Worm (Caenorhabditis elegans): ENCODE measurements around the gene C16C10.4.

Gene C16C10.4

DNA sequence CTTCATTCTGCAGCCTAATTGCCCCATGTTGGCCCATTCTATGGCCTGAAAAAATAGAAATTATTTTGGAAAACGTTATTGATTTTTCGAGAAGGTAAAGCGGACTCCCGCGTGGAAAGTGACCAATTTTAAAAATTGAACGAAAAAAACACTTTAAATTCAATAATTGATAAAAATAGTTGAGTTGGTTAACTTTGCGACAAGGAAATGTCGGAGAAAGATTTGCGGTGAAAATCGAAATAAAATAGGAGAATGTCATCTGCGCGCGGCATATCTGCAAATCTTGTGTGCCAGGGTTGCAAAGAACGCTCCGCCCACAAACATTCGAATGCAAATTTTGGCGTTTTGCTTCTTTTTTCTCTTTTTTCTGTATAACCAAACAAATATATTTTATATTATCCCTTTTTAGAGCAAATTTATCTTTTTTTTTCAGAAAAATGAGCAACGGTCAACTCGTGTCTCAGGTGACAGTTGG is at the start of gene C16C10.4, which contains the start of gene rnf-121:
Gene C16C10.4, plus strand, starts transcription at position 434 of the 475 bp plus-strand sequence.
Gene rnf-121, minus strand, starts transcription at position 51 of the 475 bp plus-strand sequence.
- TF ChIP-seq nhr-20 (tag; optimal IDR thresholded peaks at IDR 0.05) (peak; percentile 64), nhr-11 (tag; optimal IDR thresholded peaks at IDR 0.05) (no peak), lin-39 (tag; optimal IDR thresholded peaks at IDR 0.05) (peak; percentile 60), sox-4 (tag; optimal IDR thresholded peaks at IDR 0.05) (no peak), swsn-7 (tag; optimal IDR thresholded peaks at IDR 0.05) (peak; percentile 67), mep-1 (tag; optimal IDR thresholded peaks at IDR 0.05) (peak; percentile 74), C34B4.2 (tag; optimal IDR thresholded peaks at IDR 0.05) (no peak), aha-1 (tag; optimal IDR thresholded peaks at IDR 0.05) (no peak), hpl-2 (GFP tag; optimal IDR thresholded peaks at IDR 0.05) (peak; percentile 89), egl-13 (tag; optimal IDR thresholded peaks at IDR 0.05) (peak; percentile 47), mdl-1 (tag; optimal IDR thresholded peaks at IDR 0.05) (peak in 1 of 2 experiments; percentile 43), C04F5.9 (tag; optimal IDR thresholded peaks at IDR 0.05) (peak; percentile 21), isw-1 (GFP tag; IDR thresholded peaks at IDR 0.05) (peak; percentile 35; the same call in 1 of the 2 replicates), ztf-11 (tag; optimal IDR thresholded peaks at IDR 0.05) (peak in 1 of 2 experiments; percentile 74), unc-98 (GFP tag; IDR thresholded peaks at IDR 0.05) (no peak), elt-2 (tag; optimal IDR thresholded peaks at IDR 0.05) (peak; percentile 28), hlh-17 (GFP tag; optimal IDR thresholded peaks at IDR 0.05; ENCODE audit: borderline replicate concordance) (no peak), sptf-1 (tag; optimal IDR thresholded peaks at IDR 0.05) (no peak), xbp-1 (tag; optimal IDR thresholded peaks at IDR 0.05) (peak; percentile 82), lin-15B (tag; optimal IDR thresholded peaks at IDR 0.05) (peak; percentile 61), ceh-82 (tag; optimal IDR thresholded peaks at IDR 0.05) (peak; percentile 26 to 64 (median 34)), unc-130 (tag; optimal IDR thresholded peaks at IDR 0.05) (peak; percentile 90), grh-1 (GFP tag; IDR thresholded peaks at IDR 0.05) (peak; percentile 47), nhr-85 (tag) (peak; percentile 81), sup-37 (GFP tag; optimal IDR thresholded peaks at IDR 0.05) (no peak), nhr-90 (tag; optimal IDR thresholded peaks at IDR 0.05; ENCODE audit: poor library complexity) (peak; percentile 79), F16B12.6 (tag; optimal IDR thresholded peaks at IDR 0.05) (peak; percentile 38), snu-23 (GFP tag; optimal IDR thresholded peaks at IDR 0.05) (peak; percentile 75), efl-3 (GFP tag; optimal IDR thresholded peaks at IDR 0.05) (peak; percentile 14), jun-1 (tag; optimal IDR thresholded peaks at IDR 0.05) (peak; percentile 45), nhr-19 (GFP tag; conservative IDR thresholded peaks at IDR 0.05) (peak; percentile 60), unc-30 (tag; optimal IDR thresholded peaks at IDR 0.05) (no peak), lin-35 (GFP tag; optimal IDR thresholded peaks at IDR 0.05) (peak in 1 of 2 experiments; percentile 72), rnt-1 (tag; optimal IDR thresholded peaks at IDR 0.05) (peak; percentile 88), nhr-28 (tag; optimal IDR thresholded peaks at IDR 0.05) (no peak), tlp-1 (tag; optimal IDR thresholded peaks at IDR 0.05) (no peak), ces-1 (GFP tag; optimal IDR thresholded peaks at IDR 0.05) (no peak), dsc-1 (tag; optimal IDR thresholded peaks at IDR 0.05) (peak; percentile 78), C16A3.4 (tag; optimal IDR thresholded peaks at IDR 0.05) (peak; percentile 58), elt-3 (tag; optimal IDR thresholded peaks at IDR 0.05) (peak in 1 of 6 experiments; percentile 50), ets-5 (GFP tag; IDR thresholded peaks at IDR 0.05) (no peak), efl-1 (optimal IDR thresholded peaks at IDR 0.05) (peak; percentile 49 to 74), efl-1 (GFP tag; optimal IDR thresholded peaks at IDR 0.05 in 1 of 2) (peak; percentile 66 to 98), ztf-4 (tag; optimal IDR thresholded peaks at IDR 0.05) (peak; percentile 51), pqm-1 (tag; optimal IDR thresholded peaks at IDR 0.05) (no peak), aly-2 (tag; optimal IDR thresholded peaks at IDR 0.05) (peak; percentile 67), snpc-4 (tag; optimal IDR thresholded peaks at IDR 0.05) (peak; percentile 75), nhr-71 (tag; optimal IDR thresholded peaks at IDR 0.05) (peak; percentile 76), nhr-47 (tag; optimal IDR thresholded peaks at IDR 0.05) (peak; percentile 76), dpl-1 (GFP tag; optimal IDR thresholded peaks at IDR 0.05) (peak; percentile 48 to 72 (median 70)), unc-86 (tag; optimal IDR thresholded peaks at IDR 0.05) (peak; percentile 42), fkh-8 (tag; optimal IDR thresholded peaks at IDR 0.05) (peak; percentile 40), fkh-10 (GFP tag; optimal IDR thresholded peaks at IDR 0.05) (no peak)

All from whole organism, L1 larva.